Worm (Caenorhabditis elegans) whole organism, early embryonic: Measurements from ENCODE around the gene gst-30.
A peak's percentile ranks its signal among the peaks of the same experiment; 100 is the strongest.

Experiments used
- ama-1 ChIP-seq: fragments of 150-350 bp; optimal IDR thresholded peaks from 2 replicates; lab custom pipeline; 2014
- tbx-37 ChIP-seq: fragments of 200-800 bp; sonication (Bioruptor generic); conservative IDR thresholded peaks from 2 replicates; pipeline ENCODE4 v1.3.6; 2022; ENCODE audit warnings: missing genetic modification reagents, missing genetic modification characterization, missing compliant biosample characterization

DNA sequence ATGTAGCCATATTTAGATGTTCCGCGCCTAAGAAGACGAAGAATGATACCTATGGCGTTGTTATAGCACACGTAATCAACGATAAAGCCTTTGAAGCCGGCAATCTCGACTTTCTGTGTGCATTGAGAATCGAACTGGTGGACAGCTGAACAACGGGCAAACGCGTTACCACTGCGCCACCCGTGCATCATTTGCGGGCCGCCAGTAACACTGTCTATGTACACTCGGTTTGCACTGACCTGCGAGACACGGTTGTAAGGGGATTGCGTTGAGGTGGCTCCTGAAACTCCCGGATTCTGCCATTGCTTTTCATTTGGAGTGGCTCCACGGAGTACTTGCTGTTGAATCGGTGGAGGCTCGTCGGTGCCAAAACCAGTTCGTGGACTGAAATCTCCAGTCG lies 7.5 kb upstream of the gst-30 start:
- TF ChIP-seq ama-1, result peak; percentile 22
- peak; percentile 71 for TF ChIP-seq tbx-37 (GFP tag; lab: Robert Waterston, UW)
